Fruit fly (Drosophila melanogaster) whole organism, prepupa: ENCODE measurements around the gene CG6048.
A peak's percentile ranks its signal among the peaks of the same experiment; 100 is the strongest.

Experiments used
- Blimp-1 ChIP-seq: fragments of 200-800 bp; sonication (Bioruptor generic); optimal IDR thresholded peaks from 3 replicates; lab custom pipeline; 2017; ENCODE audit warnings: missing biosample characterization, missing genetic modification characterization, mild to moderate bottlenecking, moderate library complexity, missing genetic modification reagents
- CG10631 ChIP-seq: fragments of 200-800 bp; sonication (Bioruptor generic); optimal IDR thresholded peaks from 2 replicates; lab custom pipeline; 2016; ENCODE audit warnings: missing biosample characterization, missing genetic modification characterization
- CG10669 ChIP-seq: fragments of 200-800 bp; sonication (Bioruptor generic); optimal IDR thresholded peaks from 3 replicates; lab custom pipeline; 2018; ENCODE audit warnings: missing biosample characterization, mild to moderate bottlenecking, missing genetic modification characterization, moderate library complexity
- CG11762 ChIP-seq: fragments of 200-800 bp; sonication (Bioruptor generic); optimal IDR thresholded peaks from 3 replicates; lab custom pipeline; 2016; ENCODE audit warnings: missing biosample characterization, missing genetic modification characterization; ENCODE audit not compliant: insufficient read depth
- CG11902 ChIP-seq: fragments of 200-800 bp; sonication (Bioruptor generic); optimal IDR thresholded peaks from 3 replicates; lab custom pipeline; 2016; ENCODE audit warnings: missing biosample characterization, missing genetic modification characterization
- CG15336 ChIP-seq: fragments of 200-800 bp; sonication (Bioruptor generic); IDR thresholded peaks from 2 replicates; pipeline ENCODE4 v1.3.6; 2022; ENCODE audit warnings: missing biosample characterization, missing genetic modification characterization
- CG1621 ChIP-seq: fragments of 200-800 bp; sonication (Bioruptor generic); optimal IDR thresholded peaks from 3 replicates; lab custom pipeline; 2018; ENCODE audit warnings: missing biosample characterization, mild to moderate bottlenecking, missing genetic modification characterization
- CG16779 ChIP-seq: fragments of 200-800 bp; sonication (Bioruptor generic); optimal IDR thresholded peaks from 3 replicates; lab custom pipeline; 2017; ENCODE audit warnings: missing biosample characterization, mild to moderate bottlenecking, missing genetic modification characterization
- CG3032 ChIP-seq: fragments of 200-800 bp; optimal IDR thresholded peaks from 2 replicates; lab custom pipeline; 2019; ENCODE audit warnings: missing biosample characterization, mild to moderate bottlenecking, missing genetic modification characterization, moderate library complexity
- CG31627 ChIP-seq: fragments of 200-800 bp; sonication (Bioruptor generic); optimal IDR thresholded peaks from 3 replicates; lab custom pipeline; 2016; ENCODE audit warnings: missing biosample characterization, missing genetic modification characterization
- CG34406 ChIP-seq: fragments of 200-800 bp; sonication (Bioruptor generic); optimal IDR thresholded peaks from 3 replicates; lab custom pipeline; 2016; ENCODE audit warnings: missing biosample characterization, missing genetic modification characterization
- CG6163 ChIP-seq: fragments of 200-800 bp; sonication (Bioruptor generic); IDR thresholded peaks from 3 replicates; pipeline ENCODE4 v1.3.6; 2022; ENCODE audit warnings: missing biosample characterization, missing genetic modification characterization
- CG6276 ChIP-seq: fragments of 200-800 bp; sonication (Bioruptor generic); optimal IDR thresholded peaks from 2 replicates; lab custom pipeline; 2017; ENCODE audit warnings: missing biosample characterization, mild to moderate bottlenecking, missing genetic modification characterization
- CG6792 ChIP-seq: fragments of 200-800 bp; sonication (Bioruptor generic); optimal IDR thresholded peaks from 3 replicates; lab custom pipeline; 2016; ENCODE audit warnings: missing biosample characterization, missing genetic modification characterization
- CG6808 ChIP-seq: fragments of 200-800 bp; sonication (Bioruptor generic); optimal IDR thresholded peaks from 3 replicates; lab custom pipeline; 2017; ENCODE audit warnings: missing biosample characterization, missing genetic modification characterization, mild to moderate bottlenecking, moderate library complexity, missing genetic modification reagents
- CG7368 ChIP-seq: fragments of 200-800 bp; sonication (Bioruptor generic); optimal IDR thresholded peaks from 3 replicates; lab custom pipeline; 2016; ENCODE audit warnings: missing biosample characterization, missing genetic modification characterization
- CG8319 ChIP-seq: fragments of 200-800 bp; sonication (Bioruptor generic); optimal IDR thresholded peaks from 3 replicates; lab custom pipeline; 2016; ENCODE audit warnings: missing biosample characterization, missing genetic modification characterization
- CG8632 ChIP-seq: fragments of 200-800 bp; sonication (Bioruptor generic); optimal IDR thresholded peaks from 3 replicates; lab custom pipeline; 2016; ENCODE audit warnings: missing biosample characterization, missing genetic modification characterization
- CG9139 ChIP-seq: fragments of 200-800 bp; sonication (Bioruptor generic); optimal IDR thresholded peaks from 3 replicates; lab custom pipeline; 2017; ENCODE audit warnings: missing biosample characterization, mild to moderate bottlenecking, missing genetic modification characterization
- Eip75B ChIP-seq: fragments of 200-800 bp; sonication (Bioruptor generic); optimal IDR thresholded peaks from 3 replicates; lab custom pipeline; 2016; ENCODE audit warnings: missing biosample characterization, missing genetic modification characterization
- Eip78C ChIP-seq: fragments of 200-800 bp; sonication (Bioruptor generic); peaks from one replicate; lab custom pipeline; 2016; ENCODE audit warnings: missing biosample characterization, missing genetic modification characterization
- Eip93F ChIP-seq: fragments of 200-800 bp; sonication (Bioruptor generic); optimal IDR thresholded peaks from 2 replicates; lab custom pipeline; 2016; ENCODE audit warnings: missing biosample characterization, mild to moderate bottlenecking, missing genetic modification characterization
- Ets21C ChIP-seq: fragments of 200-800 bp; sonication (Bioruptor generic); optimal IDR thresholded peaks from 3 replicates; lab custom pipeline; 2016; ENCODE audit warnings: missing biosample characterization, missing genetic modification characterization
- Ets96B ChIP-seq: fragments of 200-800 bp; optimal IDR thresholded peaks from 2 replicates; lab custom pipeline; 2019; ENCODE audit warnings: missing biosample characterization, mild to moderate bottlenecking, missing genetic modification characterization, moderate library complexity
- Gug ChIP-seq: fragments of 200-800 bp; sonication (Bioruptor generic); IDR thresholded peaks from 2 replicates; pipeline ENCODE4 v1.3.6; 2022; ENCODE audit warnings: missing biosample characterization, missing genetic modification characterization
- Hr39 ChIP-seq: fragments of 200-800 bp; sonication (Bioruptor generic); optimal IDR thresholded peaks from 2 replicates; lab custom pipeline; 2016; ENCODE audit warnings: missing biosample characterization, missing genetic modification characterization
- Hr4 ChIP-seq: fragments of 200-800 bp; sonication (Bioruptor generic); optimal IDR thresholded peaks from 3 replicates; lab custom pipeline; 2016; ENCODE audit warnings: missing biosample characterization, missing genetic modification characterization
- Lpt ChIP-seq: fragments of 200-800 bp; sonication (Bioruptor generic); optimal IDR thresholded peaks from 3 replicates; lab custom pipeline; 2016; ENCODE audit warnings: missing biosample characterization, missing genetic modification characterization
- Met ChIP-seq: fragments of 200-800 bp; sonication (Bioruptor generic); optimal IDR thresholded peaks from 3 replicates; lab custom pipeline; 2016; ENCODE audit warnings: missing biosample characterization, missing genetic modification characterization
- OdsH ChIP-seq: fragments of 200-800 bp; sonication (Bioruptor generic); optimal IDR thresholded peaks from 3 replicates; lab custom pipeline; 2016; ENCODE audit warnings: missing biosample characterization, missing genetic modification characterization
- achi ChIP-seq: fragments of 200-800 bp; sonication (Bioruptor generic); optimal IDR thresholded peaks from 3 replicates; lab custom pipeline; 2016; ENCODE audit warnings: missing biosample characterization, missing genetic modification characterization
- acj6 ChIP-seq: fragments of 200-800 bp; sonication (Bioruptor generic); optimal IDR thresholded peaks from 3 replicates; lab custom pipeline; 2016; ENCODE audit warnings: missing biosample characterization, missing genetic modification characterization
- cyc ChIP-seq: fragments of 200-800 bp; sonication (Bioruptor generic); optimal IDR thresholded peaks from 3 replicates; lab custom pipeline; 2016; ENCODE audit warnings: missing biosample characterization, missing genetic modification characterization
- dac ChIP-seq: fragments of 200-800 bp; sonication (Bioruptor generic); optimal IDR thresholded peaks from 2 replicates; lab custom pipeline; 2017; ENCODE audit warnings: missing biosample characterization, mild to moderate bottlenecking, missing genetic modification characterization
- dsx ChIP-seq: fragments of 200-800 bp; optimal IDR thresholded peaks from 3 replicates; lab custom pipeline; 2019; ENCODE audit warnings: missing biosample characterization, mild to moderate bottlenecking, missing genetic modification characterization, moderate library complexity; ENCODE audit not compliant: poor library complexity, severe bottlenecking
- fd59A ChIP-seq: fragments of 200-800 bp; sonication (Bioruptor generic); optimal IDR thresholded peaks from 2 replicates; lab custom pipeline; 2017; ENCODE audit warnings: missing biosample characterization, mild to moderate bottlenecking, missing genetic modification characterization, missing genetic modification reagents
- fkh ChIP-seq: fragments of 200-800 bp; sonication (Bioruptor generic); optimal IDR thresholded peaks from 3 replicates; lab custom pipeline; 2017; ENCODE audit warnings: missing biosample characterization, mild to moderate bottlenecking, missing genetic modification characterization, moderate library complexity
- lz ChIP-seq: fragments of 200-800 bp; sonication (Bioruptor generic); optimal IDR thresholded peaks from 3 replicates; lab custom pipeline; 2016; ENCODE audit warnings: missing biosample characterization, missing genetic modification characterization
- net ChIP-seq: fragments of 200-800 bp; sonication (Bioruptor generic); optimal IDR thresholded peaks from 3 replicates; lab custom pipeline; 2016; ENCODE audit warnings: missing biosample characterization, missing genetic modification characterization
- pdm3 ChIP-seq: fragments of 200-800 bp; sonication (Bioruptor generic); optimal IDR thresholded peaks from 3 replicates; lab custom pipeline; 2016; ENCODE audit warnings: missing biosample characterization, missing genetic modification characterization
- salr ChIP-seq, 2 experiments: fragments of 200-800 bp; sonication (Bioruptor generic); optimal IDR thresholded peaks; 3 replicates each; lab custom pipeline; 2016 to 2018; ENCODE audit warnings: missing biosample characterization in 2 of 2, missing genetic modification characterization in 2 of 2, mild to moderate bottlenecking in 1 of 2
- spab ChIP-seq: fragments of 200-800 bp; sonication (Bioruptor generic); optimal IDR thresholded peaks from 2 replicates; lab custom pipeline; 2017; ENCODE audit warnings: missing biosample characterization, mild to moderate bottlenecking, missing genetic modification characterization, missing genetic modification reagents
- ss ChIP-seq, 2 experiments: fragments of 200-800 bp; sonication (Bioruptor generic); optimal IDR thresholded peaks; 2 replicates in 1 of 2; 3 replicates in 1 of 2; lab custom pipeline; 2017 to 2018; ENCODE audit warnings: mild to moderate bottlenecking in 2 of 2, missing biosample characterization in 2 of 2, missing genetic modification characterization in 2 of 2, moderate library complexity in 1 of 2
- svp ChIP-seq: fragments of 200-800 bp; sonication (Bioruptor generic); peaks from one replicate; lab custom pipeline; 2016; ENCODE audit warnings: missing biosample characterization, missing genetic modification characterization
- vri ChIP-seq: fragments of 200-800 bp; sonication (Bioruptor generic); optimal IDR thresholded peaks from 3 replicates; lab custom pipeline; 2016; ENCODE audit warnings: missing biosample characterization, mild to moderate bottlenecking, missing genetic modification characterization

Gene CG6048

DNA sequence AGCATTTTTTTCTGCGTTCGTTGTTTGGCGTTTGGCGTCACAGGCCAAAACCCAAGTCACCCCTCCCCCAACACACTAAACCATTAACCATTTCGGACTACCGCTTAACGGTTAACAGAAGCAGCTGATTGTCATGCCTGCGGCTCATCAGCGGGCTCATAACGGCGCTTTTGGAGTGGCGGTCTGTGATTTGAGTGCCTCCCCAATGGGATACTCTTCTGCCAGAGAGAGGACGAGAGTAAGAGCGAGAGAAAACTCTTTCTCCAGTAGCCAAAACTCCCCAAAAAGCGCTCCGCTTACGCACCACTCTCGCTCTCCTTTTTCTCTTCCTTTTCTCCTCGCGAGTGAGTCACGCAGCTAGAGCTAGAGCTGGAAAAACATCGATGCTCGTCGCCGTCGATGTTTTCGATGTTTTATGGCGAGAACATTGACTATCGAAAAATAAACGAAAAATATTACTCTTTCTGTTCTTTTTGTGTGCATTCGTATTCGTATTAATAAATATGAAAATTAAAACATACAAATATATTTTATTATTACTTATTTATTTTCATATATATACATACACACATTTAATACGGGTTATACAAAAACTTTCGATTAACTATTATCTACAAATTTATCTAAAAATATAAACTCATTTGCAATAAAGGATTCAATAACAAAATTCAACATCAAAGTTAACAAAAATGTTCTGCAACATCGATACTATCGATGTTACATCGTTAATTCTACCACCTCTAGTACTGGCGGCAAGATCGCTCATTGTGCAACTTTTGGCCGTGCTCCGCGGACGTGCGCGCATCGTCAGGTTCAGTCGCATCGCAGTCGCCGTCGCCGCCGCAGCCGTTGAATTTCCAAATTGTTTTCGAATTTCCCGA lies 13.4 kb downstream of the CG6048 start, which contains the start of gene Grip (continued):
- TF ChIP-seq CG6792 (GFP tag; lab: Kevin White, UChicago) (no peak), CG1621 (tag; lab: Kevin White, UChicago) (no peak), cyc (GFP tag; lab: Kevin White, UChicago) (no peak), CG9139 (GFP tag; lab: Kevin White, UChicago) (no peak), lz (GFP tag; lab: Kevin White, UChicago) (no peak), Ets21C (GFP tag; lab: Kevin White, UChicago) (no peak), Lpt (GFP tag; lab: Kevin White, UChicago) (no peak), CG8632 (GFP tag; lab: Kevin White, UChicago) (peak; percentile 6), CG8319 (GFP tag; lab: Kevin White, UChicago) (no peak), Hr4 (GFP tag; lab: Kevin White, UChicago) (peak; percentile 21), CG11762 (no peak), Eip93F (GFP tag; lab: Kevin White, UChicago) (no peak), CG10631 (peak; percentile 45), CG34406 (GFP tag; lab: Kevin White, UChicago) (peak; percentile 25), Eip78C (GFP tag; lab: Kevin White, UChicago) (peak; percentile 62), svp (peak; percentile 60), CG3032 (tag; lab: Kevin White, UChicago) (peak; percentile 30)

DNA sequence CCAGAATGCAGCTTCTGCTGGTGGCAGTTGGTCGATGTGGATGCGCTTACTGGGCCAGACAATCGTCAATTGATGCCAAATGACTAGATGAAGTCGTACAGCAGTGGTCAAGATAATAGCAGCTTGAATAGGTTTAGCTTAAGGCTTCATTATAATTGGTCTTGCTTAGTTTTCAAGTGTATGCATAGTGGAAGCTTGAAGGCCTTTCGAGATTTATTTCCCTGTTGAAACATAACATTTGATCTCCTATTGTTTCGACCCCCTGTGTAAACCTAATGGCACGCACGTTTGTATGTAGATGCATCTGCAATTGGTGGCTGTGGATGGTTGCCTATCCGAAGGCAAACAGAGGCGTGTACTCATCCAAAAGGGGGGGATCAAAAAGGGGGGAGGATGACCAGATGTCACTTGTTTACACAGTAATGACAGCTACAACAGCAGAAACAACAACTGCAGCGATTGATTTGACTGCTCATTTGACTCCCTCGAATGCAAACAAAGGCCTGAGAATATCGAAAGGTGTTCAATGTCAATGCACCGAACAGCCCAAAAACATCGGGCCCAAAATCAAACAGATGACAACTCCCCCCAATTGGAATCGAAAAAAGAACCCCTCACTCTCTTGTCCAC lies 15.8 kb downstream of the CG6048 start:
- TF ChIP-seq CG7368 (GFP tag; lab: Kevin White, UChicago): peak; percentile 39
- TF ChIP-seq Eip78C (GFP tag; lab: Kevin White, UChicago): peak; percentile 84
- peak; percentile 68 for TF ChIP-seq Eip75B (GFP tag; lab: Kevin White, UChicago)
- TF ChIP-seq CG10669 (GFP tag; lab: Kevin White, UChicago): peak; percentile 53
- TF ChIP-seq CG6276 (GFP tag; lab: Kevin White, UChicago): peak; percentile 68
- peak; percentile 56 for TF ChIP-seq OdsH (GFP tag; lab: Kevin White, UChicago)
- TF ChIP-seq Blimp-1 (GFP tag; lab: Kevin White, UChicago): no peak
- TF ChIP-seq salr (GFP tag; optimal IDR thresholded peaks at IDR 0.05; lab: Kevin White, UChicago): peak; percentile 53 to 58
- peak; percentile 8 for TF ChIP-seq CG8632 (GFP tag; lab: Kevin White, UChicago)
- peak; percentile 53 for TF ChIP-seq dac (GFP tag; lab: Kevin White, UChicago)
- TF ChIP-seq CG8319 (GFP tag; lab: Kevin White, UChicago): no peak
- peak; percentile 38 for TF ChIP-seq CG6792 (GFP tag; lab: Kevin White, UChicago)
- TF ChIP-seq Eip93F (GFP tag; lab: Kevin White, UChicago): no peak
- peak; percentile 42 for TF ChIP-seq fkh
- TF ChIP-seq Met (GFP tag; lab: Kevin White, UChicago): peak; percentile 44
- peak; percentile 28 for TF ChIP-seq CG16779 (tag; lab: Kevin White, UChicago)
- TF ChIP-seq Ets96B (tag; lab: Kevin White, UChicago): peak; percentile 57
- peak; percentile 50 for TF ChIP-seq dsx
- TF ChIP-seq svp: peak; percentile 67
- peak; percentile 55 for TF ChIP-seq achi (GFP tag; lab: Kevin White, UChicago)
- peak; percentile 14 to 30 for TF ChIP-seq ss (GFP tag; optimal IDR thresholded peaks at IDR 0.05; lab: Kevin White, UChicago)
- peak; percentile 40 for TF ChIP-seq CG6808 (GFP tag; lab: Kevin White, UChicago)
- TF ChIP-seq vri (GFP tag; lab: Kevin White, UChicago): no peak
- TF ChIP-seq acj6 (GFP tag; lab: Kevin White, UChicago): peak; percentile 60
- TF ChIP-seq net (GFP tag; lab: Kevin White, UChicago): peak; percentile 68
- TF ChIP-seq CG34406 (GFP tag; lab: Kevin White, UChicago): peak; percentile 21
- TF ChIP-seq spab (GFP tag; lab: Kevin White, UChicago): peak; percentile 44
- peak; percentile 78 for TF ChIP-seq Gug
- TF ChIP-seq CG11902 (GFP tag; lab: Kevin White, UChicago): no peak
- TF ChIP-seq Hr4 (GFP tag; lab: Kevin White, UChicago): peak; percentile 74
- no peak for TF ChIP-seq Ets21C (GFP tag; lab: Kevin White, UChicago)
- TF ChIP-seq fd59A (GFP tag; lab: Kevin White, UChicago): peak; percentile 30
- peak; percentile 87 for TF ChIP-seq CG15336 (GFP tag; lab: Robert Waterston, UW)
- peak; percentile 91 for TF ChIP-seq CG6163 (GFP tag; lab: Robert Waterston, UW)
- TF ChIP-seq pdm3: peak; percentile 54
- peak; percentile 3 for TF ChIP-seq CG31627
- TF ChIP-seq Hr39: peak; percentile 24
- peak; percentile 51 for TF ChIP-seq CG3032 (tag; lab: Kevin White, UChicago)
- TF ChIP-seq Lpt (GFP tag; lab: Kevin White, UChicago): peak; percentile 76
